Worm (Caenorhabditis elegans) whole organism, L4 larva: ENCODE measurements around the gene tig-3.

Experiments used
- D1046.2 ChIP-seq: fragments of 200-800 bp; sonication (Bioruptor generic); IDR thresholded peaks from 2 replicates; pipeline ENCODE4 v1.3.6; 2022; ENCODE audit warnings: missing genetic modification characterization, missing compliant biosample characterization
- F44E2.7 ChIP-seq: fragments of 200-800 bp; sonication (Bioruptor generic); IDR thresholded peaks from 2 replicates; pipeline ENCODE4 v2.1.2; 2022; ENCODE audit warnings: missing genetic modification characterization, missing compliant biosample characterization
- F49E8.2 ChIP-seq: sonication (generic microtip); optimal IDR thresholded peaks from 2 replicates; lab custom pipeline; 2016; ENCODE audit warnings: missing compliant biosample characterization, mild to moderate bottlenecking, missing genetic modification characterization, borderline replicate concordance
- T20F7.1 ChIP-seq: fragments of 200-800 bp; sonication (Bioruptor generic); optimal IDR thresholded peaks from 2 replicates; lab custom pipeline; 2018; ENCODE audit warnings: mild to moderate bottlenecking, missing genetic modification characterization, missing compliant biosample characterization
- Y105C5A.15 ChIP-seq: fragments of 200-800 bp; sonication (Bioruptor generic); IDR thresholded peaks from 2 replicates; pipeline ENCODE4 v1.3.6; 2022; ENCODE audit warnings: missing genetic modification characterization, missing compliant biosample characterization
- ZK546.5 ChIP-seq, 2 experiments: sonication (generic microtip); optimal IDR thresholded peaks; 2 replicates each; lab custom pipeline; 2017; ENCODE audit warnings: missing biosample characterization in 2 of 2, missing genetic modification characterization in 2 of 2
- ama-1 ChIP-seq: fragments of 150-350 bp; optimal IDR thresholded peaks from 2 replicates; lab custom pipeline; 2014; ENCODE audit warnings: inconsistent platforms, mixed read lengths
- arid-1 ChIP-seq: fragments of 200-800 bp; sonication (Bioruptor generic); conservative IDR thresholded peaks from 2 replicates; pipeline ENCODE4 v1.3.6; 2022; ENCODE audit warnings: missing genetic modification reagents, missing genetic modification characterization, missing compliant biosample characterization
- ceh-20 ChIP-seq: fragments of 200-800 bp; sonication (Bioruptor generic); IDR thresholded peaks from 2 replicates; pipeline ENCODE4 v1.3.6; 2022; ENCODE audit warnings: missing genetic modification reagents, missing genetic modification characterization, missing compliant biosample characterization
- ceh-28 ChIP-seq: fragments of 150-350 bp; optimal IDR thresholded peaks from 2 replicates; lab custom pipeline; 2014; ENCODE audit warnings: missing biosample characterization, missing genetic modification reagents, missing genetic modification characterization
- ceh-44 ChIP-seq: fragments of 200-800 bp; sonication (Bioruptor generic); IDR thresholded peaks from 2 replicates; pipeline ENCODE4 v1.3.6; 2022; ENCODE audit warnings: missing genetic modification reagents, missing genetic modification characterization, missing compliant biosample characterization
- ces-1 ChIP-seq: fragments of 150-350 bp; sonication (generic microtip); optimal IDR thresholded peaks from 4 replicates; lab custom pipeline; 2014; ENCODE audit warnings: missing biosample characterization, missing genetic modification reagents, missing genetic modification characterization
- cey-2 ChIP-seq: sonication (generic microtip); optimal IDR thresholded peaks from 3 replicates; lab custom pipeline; 2017; ENCODE audit warnings: missing genetic modification characterization, mild to moderate bottlenecking, missing compliant biosample characterization, antibody characterized with exemption, borderline replicate concordance; ENCODE audit not compliant: insufficient read depth
- ctbp-1 ChIP-seq: fragments of 200-800 bp; sonication (Bioruptor generic); IDR thresholded peaks from 2 replicates; pipeline ENCODE4 v1.3.6; 2022; ENCODE audit warnings: missing genetic modification reagents, missing genetic modification characterization, missing compliant biosample characterization
- daf-16 ChIP-seq, 3 experiments: sonication (generic microtip); optimal IDR thresholded peaks; 2 replicates each; lab custom pipeline; 2016 to 2017; ENCODE audit warnings: missing genetic modification characterization in 3 of 3, missing genetic modification reagents in 3 of 3, mild to moderate bottlenecking in 2 of 3, missing compliant biosample characterization in 2 of 3, missing biosample characterization in 1 of 3, moderate library complexity in 1 of 3
- dmd-6 ChIP-seq: fragments of 200-800 bp; sonication (Bioruptor generic); IDR thresholded peaks from 2 replicates; pipeline ENCODE4 v1.3.6; 2022; ENCODE audit warnings: missing genetic modification reagents, missing genetic modification characterization, missing compliant biosample characterization
- dmd-9 ChIP-seq: fragments of 200-800 bp; sonication (Bioruptor generic); IDR thresholded peaks from 2 replicates; pipeline ENCODE4 v1.3.6; 2022; ENCODE audit warnings: missing genetic modification reagents, missing genetic modification characterization, missing compliant biosample characterization
- dpl-1 ChIP-seq: fragments of 150-350 bp; optimal IDR thresholded peaks from 2 replicates; lab custom pipeline; 2014; ENCODE audit warnings: missing biosample characterization, missing genetic modification reagents, missing genetic modification characterization
- egl-27 ChIP-seq: sonication (generic microtip); optimal IDR thresholded peaks from 3 replicates; lab custom pipeline; 2017; ENCODE audit warnings: missing biosample characterization, missing genetic modification reagents, missing genetic modification characterization
- fkh-10 ChIP-seq: fragments of 150-350 bp; optimal IDR thresholded peaks from 2 replicates; lab custom pipeline; 2014; ENCODE audit warnings: missing biosample characterization, missing genetic modification reagents, missing genetic modification characterization
- fos-1 ChIP-seq: fragments of 150-350 bp; optimal IDR thresholded peaks from 2 replicates; lab custom pipeline; 2014; ENCODE audit warnings: missing biosample characterization, missing genetic modification characterization
- gei-8 ChIP-seq: fragments of 200-800 bp; sonication (Bioruptor generic); optimal IDR thresholded peaks from 2 replicates; lab custom pipeline; 2018; ENCODE audit warnings: mild to moderate bottlenecking, missing genetic modification characterization, missing compliant biosample characterization
- hif-1 ChIP-seq, 2 experiments: sonication (generic microtip); optimal IDR thresholded peaks; 2 replicates each; lab custom pipeline; 2016 to 2017; ENCODE audit warnings: missing compliant biosample characterization in 2 of 2, missing genetic modification characterization in 2 of 2, missing genetic modification reagents in 2 of 2, missing genotype in 2 of 2, mild to moderate bottlenecking in 1 of 2
- hlh-11 ChIP-seq: fragments of 200-800 bp; sonication (Bioruptor generic); optimal IDR thresholded peaks from 2 replicates; lab custom pipeline; 2018; ENCODE audit warnings: mild to moderate bottlenecking, missing genetic modification characterization, missing compliant biosample characterization
- lim-7 ChIP-seq: fragments of 200-800 bp; sonication (Bioruptor generic); IDR thresholded peaks from 2 replicates; pipeline ENCODE4 v1.3.6; 2022; ENCODE audit warnings: missing genetic modification characterization, missing compliant biosample characterization
- lin-13 ChIP-seq: fragments of 150-350 bp; optimal IDR thresholded peaks from 2 replicates; lab custom pipeline; 2014; ENCODE audit warnings: missing biosample characterization, missing genetic modification reagents, missing genetic modification characterization
- lin-15B ChIP-seq: fragments of 150-350 bp; sonication (generic microtip); optimal IDR thresholded peaks from 3 replicates; lab custom pipeline; 2014; ENCODE audit warnings: missing biosample characterization, missing genetic modification characterization
- lin-39 ChIP-seq: fragments of 150-350 bp; optimal IDR thresholded peaks from 2 replicates; lab custom pipeline; 2014; ENCODE audit warnings: missing biosample characterization, missing genetic modification reagents, missing genetic modification characterization
- lsy-2 ChIP-seq, 2 experiments: fragments of 150-350 bp in 1 of 2; sonication (generic microtip) in 1 of 2; optimal IDR thresholded peaks; 2 replicates each; lab custom pipeline; 2014 to 2017; ENCODE audit warnings: missing biosample characterization in 2 of 2, missing genetic modification characterization in 2 of 2
- mep-1 ChIP-seq: fragments of 150-350 bp; sonication (generic microtip); optimal IDR thresholded peaks from 3 replicates; lab custom pipeline; 2014; ENCODE audit warnings: missing biosample characterization, missing genetic modification characterization
- mxl-2 ChIP-seq: fragments of 200-800 bp; sonication (Bioruptor generic); conservative IDR thresholded peaks from 2 replicates; pipeline ENCODE4 v1.3.6; 2022; ENCODE audit warnings: missing genetic modification reagents, missing genetic modification characterization, missing compliant biosample characterization
- mxl-3 ChIP-seq: fragments of 200-800 bp; sonication (Bioruptor generic); optimal IDR thresholded peaks from 2 replicates; lab custom pipeline; 2018; ENCODE audit warnings: mild to moderate bottlenecking, missing genetic modification characterization, missing compliant biosample characterization
- nhr-102 ChIP-seq: sonication (generic microtip); optimal IDR thresholded peaks from 2 replicates; lab custom pipeline; 2016; ENCODE audit warnings: mild to moderate bottlenecking, missing genetic modification characterization, moderate library complexity, missing compliant biosample characterization
- nhr-11 ChIP-seq: fragments of 150-350 bp; optimal IDR thresholded peaks from 2 replicates; lab custom pipeline; 2014; ENCODE audit warnings: missing biosample characterization, missing genetic modification characterization
- nhr-25 ChIP-seq: sonication (generic microtip); optimal IDR thresholded peaks from 2 replicates; lab custom pipeline; 2017; ENCODE audit warnings: missing genetic modification characterization, mild to moderate bottlenecking, missing compliant biosample characterization, antibody characterized with exemption, moderate library complexity, borderline replicate concordance; ENCODE audit not compliant: insufficient read depth
- nhr-6 ChIP-seq: fragments of 150-350 bp; optimal IDR thresholded peaks from 2 replicates; lab custom pipeline; 2014; ENCODE audit warnings: missing biosample characterization, missing genetic modification characterization
- nhr-77 ChIP-seq: fragments of 150-350 bp; optimal IDR thresholded peaks from 2 replicates; lab custom pipeline; 2014; ENCODE audit warnings: missing biosample characterization, missing genetic modification characterization
- pha-4 ChIP-seq, 2 experiments: fragments of 150-350 bp in 1 of 2; fragments of 200-800 bp in 1 of 2; sonication (Bioruptor generic) in 1 of 2; IDR thresholded peaks in 1 of 2; optimal IDR thresholded peaks in 1 of 2; 2 replicates each; pipeline versions ENCODE4 v1.3.6 to Lab custom; 2014 to 2022; ENCODE audit warnings: missing genetic modification characterization in 2 of 2, missing genetic modification reagents in 2 of 2, missing biosample characterization in 1 of 2, missing compliant biosample characterization in 1 of 2
- pqm-1 ChIP-seq: sonication (generic microtip); optimal IDR thresholded peaks from 2 replicates; lab custom pipeline; 2017; ENCODE audit warnings: missing biosample characterization, missing genetic modification characterization
- rbr-2 ChIP-seq: sonication (generic microtip); optimal IDR thresholded peaks from 2 replicates; lab custom pipeline; 2016; ENCODE audit warnings: missing genotype, missing genetic modification characterization, missing compliant biosample characterization
- sdz-12 ChIP-seq: fragments of 200-800 bp; sonication (Bioruptor generic); optimal IDR thresholded peaks from 2 replicates; lab custom pipeline; 2018; ENCODE audit warnings: mild to moderate bottlenecking, missing genetic modification characterization, missing compliant biosample characterization
- snpc-1.2 ChIP-seq: fragments of 200-800 bp; sonication (Bioruptor generic); IDR thresholded peaks from 2 replicates; pipeline ENCODE4 v1.3.6; 2022; ENCODE audit warnings: missing genetic modification reagents, missing genetic modification characterization, missing compliant biosample characterization
- spr-3 ChIP-seq: fragments of 200-800 bp; sonication (Bioruptor generic); optimal IDR thresholded peaks from 2 replicates; lab custom pipeline; 2018; ENCODE audit warnings: mild to moderate bottlenecking, missing genetic modification characterization, missing compliant biosample characterization
- tra-1 ChIP-seq: fragments of 200-800 bp; sonication (Bioruptor generic); IDR thresholded peaks from 2 replicates; pipeline ENCODE4 v1.3.6; 2022; ENCODE audit warnings: missing genetic modification reagents, missing genetic modification characterization, missing compliant biosample characterization
- unc-130 ChIP-seq: sonication (generic microtip); optimal IDR thresholded peaks from 2 replicates; lab custom pipeline; 2016; ENCODE audit warnings: missing genetic modification reagents, missing genetic modification characterization, missing compliant biosample characterization
- unc-39 ChIP-seq: sonication (generic microtip); optimal IDR thresholded peaks from 2 replicates; lab custom pipeline; 2017; ENCODE audit warnings: missing biosample characterization, missing genetic modification characterization
- unc-62 ChIP-seq, 3 experiments: fragments of 150-350 bp in 1 of 3; sonication (generic microtip); optimal IDR thresholded peaks in 2 of 3; peaks in 1 of 3; 1 replicate in 1 of 3; 2 replicates in 2 of 3; lab custom pipeline; 2014 to 2017; ENCODE audit warnings: missing biosample characterization in 3 of 3, missing genetic modification characterization in 3 of 3, missing genetic modification reagents in 3 of 3, missing genotype in 1 of 3
- vab-7 ChIP-seq: fragments of 200-800 bp; sonication (Bioruptor generic); IDR thresholded peaks from 2 replicates; pipeline ENCODE4 v1.3.6; 2022; ENCODE audit warnings: missing genetic modification reagents, missing genetic modification characterization, missing compliant biosample characterization
- zag-1 ChIP-seq: fragments of 150-350 bp; optimal IDR thresholded peaks from 2 replicates; lab custom pipeline; 2014; ENCODE audit warnings: missing biosample characterization, missing genetic modification characterization

The tig-3 gene

DNA sequence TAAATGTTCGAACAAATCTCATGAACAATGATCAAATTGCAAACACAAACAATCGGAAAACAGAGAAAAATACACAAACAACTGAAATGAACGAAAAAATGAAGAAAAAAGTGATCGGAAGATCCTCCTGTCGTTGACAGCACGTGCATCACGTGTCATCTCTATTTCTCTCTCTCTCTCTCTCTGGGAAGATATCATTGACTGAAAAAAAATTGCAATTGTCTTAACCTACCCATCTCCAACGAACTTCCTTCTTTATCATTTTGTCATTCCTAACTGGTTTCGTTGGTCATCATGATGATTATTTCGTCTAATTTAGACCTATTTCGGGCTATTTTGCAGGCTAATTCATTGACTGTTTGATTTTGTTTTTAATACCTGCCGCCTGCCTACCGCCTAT lies 46.2 kb downstream of the tig-3 start:
- peak; percentile 10 for TF ChIP-seq nhr-25
- TF ChIP-seq mxl-2 (GFP tag; lab: Robert Waterston, UW), result 0 out of 2 replicates have a peak, but pooled peaks have one; percentile 45
- no peak for TF ChIP-seq ceh-44
- peak; percentile 55 for TF ChIP-seq mxl-3
- TF ChIP-seq lin-39, result no peak
- TF ChIP-seq D1046.2 (GFP tag; lab: Robert Waterston, UW), result no peak
- no peak for TF ChIP-seq hif-1 (tag; optimal IDR thresholded peaks at IDR 0.05; lab: Kevin White, UChicago)
- peak in 1 of 2 experiments; percentile 88 for TF ChIP-seq unc-62 (GFP tag; optimal IDR thresholded peaks at IDR 0.05 in 1 of 2; lab: Kevin White, UChicago)
- no peak for TF ChIP-seq unc-62 (tag; optimal IDR thresholded peaks at IDR 0.05; lab: Kevin White, UChicago)
- peak in 1 of 2 experiments; percentile 73 for TF ChIP-seq lsy-2 (tag; optimal IDR thresholded peaks at IDR 0.05; lab: Kevin White, UChicago)
- peak; percentile 52; the same call in 1 of the 2 replicates for TF ChIP-seq ctbp-1 (GFP tag; lab: Robert Waterston, UW)
- no peak for TF ChIP-seq egl-27 (tag; lab: Kevin White, UChicago)
- no peak for TF ChIP-seq spr-3 (GFP tag; lab: Kevin White, UChicago)
- no peak for TF ChIP-seq snpc-1.2
- no peak for TF ChIP-seq ZK546.5 (tag; optimal IDR thresholded peaks at IDR 0.05; lab: Kevin White, UChicago)
- peak; percentile 68 for TF ChIP-seq dmd-6
- TF ChIP-seq F49E8.2 (tag; lab: Kevin White, UChicago), result no peak
- TF ChIP-seq Y105C5A.15 (GFP tag; lab: Robert Waterston, UW), result no peak
- TF ChIP-seq lin-13 (GFP tag; lab: Kevin White, UChicago), result no peak
- no peak for TF ChIP-seq T20F7.1
- TF ChIP-seq cey-2, result no peak
- TF ChIP-seq nhr-6 (tag; lab: Kevin White, UChicago), result peak; percentile 34
- TF ChIP-seq tra-1 (GFP tag; lab: Robert Waterston, UW), result 0 out of 2 replicates have a peak, but pooled peaks have one; percentile 34
- TF ChIP-seq lim-7, result no peak
- no peak for TF ChIP-seq fkh-10
- TF ChIP-seq pqm-1 (tag; lab: Kevin White, UChicago), result no peak
- TF ChIP-seq mep-1 (tag; lab: Kevin White, UChicago), result peak; percentile 65
- no peak for TF ChIP-seq F44E2.7
- no peak for TF ChIP-seq fos-1 (tag; lab: Kevin White, UChicago)
- no peak for TF ChIP-seq dmd-9 (GFP tag; lab: Robert Waterston, UW)
- peak; percentile 84 for TF ChIP-seq hlh-11
- no peak for TF ChIP-seq rbr-2 (tag; lab: Kevin White, UChicago)
- TF ChIP-seq nhr-77 (tag; lab: Kevin White, UChicago), result peak; percentile 84
- TF ChIP-seq lin-15B (tag; lab: Kevin White, UChicago), result no peak
- peak; percentile 22 for TF ChIP-seq dpl-1 (GFP tag; lab: Kevin White, UChicago)
- no peak for TF ChIP-seq unc-39 (tag; lab: Kevin White, UChicago)
- no peak for TF ChIP-seq pha-4 (GFP tag; IDR thresholded peaks at IDR 0.05; lab: Robert Waterston, UW)
- TF ChIP-seq pha-4 (tag; optimal IDR thresholded peaks at IDR 0.05; lab: Kevin White, UChicago), result no peak
- TF ChIP-seq vab-7, result no peak
- no peak for TF ChIP-seq zag-1 (tag; lab: Kevin White, UChicago)
- no peak for TF ChIP-seq ceh-20 (GFP tag; lab: Robert Waterston, UW)
- no peak for TF ChIP-seq arid-1 (GFP tag; lab: Robert Waterston, UW)
- TF ChIP-seq ceh-28 (tag; lab: Kevin White, UChicago), result no peak
- peak; percentile 37 for TF ChIP-seq nhr-11 (tag; lab: Kevin White, UChicago)
- TF ChIP-seq nhr-102 (tag; lab: Kevin White, UChicago), result no peak
- no peak for TF ChIP-seq sdz-12 (GFP tag; lab: Kevin White, UChicago)
- TF ChIP-seq gei-8 (GFP tag; lab: Kevin White, UChicago), result no peak
- TF ChIP-seq ama-1 (lab: Kevin White, UChicago), result peak; percentile 14
- no peak for TF ChIP-seq ces-1 (GFP tag; lab: Kevin White, UChicago)
- no peak for TF ChIP-seq unc-130 (GFP tag; lab: Kevin White, UChicago)
- peak in 1 of 2 experiments; percentile 84 for TF ChIP-seq daf-16 (GFP tag; optimal IDR thresholded peaks at IDR 0.05; lab: Kevin White, UChicago)
- TF ChIP-seq daf-16 (tag; optimal IDR thresholded peaks at IDR 0.05; lab: Kevin White, UChicago), result no peak
